Worm (Caenorhabditis elegans) whole organism, mixed stage, embryonic: ENCODE results near the gene srg-57.

ENCODE experiments used
- M03D4.4 ChIP-seq: sonication (generic microtip); optimal IDR thresholded peaks from 2 replicates; lab custom pipeline; 2017; ENCODE audit warnings: mild to moderate bottlenecking, missing genetic modification characterization, missing compliant biosample characterization
- bed-3 ChIP-seq: fragments of 200-800 bp; sonication (Bioruptor generic); optimal IDR thresholded peaks from 3 replicates; lab custom pipeline; 2018; ENCODE audit warnings: mild to moderate bottlenecking, missing genetic modification characterization, moderate library complexity, missing compliant biosample characterization
- blmp-1 ChIP-seq: fragments of 150-350 bp; optimal IDR thresholded peaks from 2 replicates; lab custom pipeline; 2014; ENCODE audit warnings: missing biosample characterization, missing genetic modification characterization
- ceh-39 ChIP-seq: fragments of 150-350 bp; optimal IDR thresholded peaks from 2 replicates; lab custom pipeline; 2014; ENCODE audit warnings: missing biosample characterization, missing genetic modification characterization
- ceh-43 ChIP-seq: fragments of 200-800 bp; sonication (Bioruptor generic); optimal IDR thresholded peaks from 2 replicates; lab custom pipeline; 2018; ENCODE audit warnings: mild to moderate bottlenecking, missing genetic modification characterization, moderate library complexity, missing compliant biosample characterization
- ceh-83 ChIP-seq: fragments of 200-800 bp; sonication (Bioruptor generic); optimal IDR thresholded peaks from 2 replicates; lab custom pipeline; 2018; ENCODE audit warnings: mild to moderate bottlenecking, missing genetic modification characterization, missing compliant biosample characterization
- ces-1 ChIP-seq: fragments of 150-350 bp; optimal IDR thresholded peaks from 2 replicates; lab custom pipeline; 2014; ENCODE audit warnings: missing biosample characterization, missing genetic modification reagents, missing genetic modification characterization
- cnd-1 ChIP-seq: fragments of 200-800 bp; sonication (Bioruptor generic); optimal IDR thresholded peaks from 2 replicates; lab custom pipeline; 2018; ENCODE audit warnings: mild to moderate bottlenecking, missing genetic modification characterization, missing compliant biosample characterization
- drap-1 ChIP-seq: fragments of 200-800 bp; sonication (Bioruptor generic); optimal IDR thresholded peaks from 3 replicates; lab custom pipeline; 2018; ENCODE audit warnings: mild to moderate bottlenecking, missing genetic modification characterization, missing compliant biosample characterization
- elt-1 ChIP-seq: sonication (generic microtip); optimal IDR thresholded peaks from 2 replicates; lab custom pipeline; 2017; ENCODE audit warnings: missing genetic modification characterization, mild to moderate bottlenecking, missing compliant biosample characterization, antibody characterized with exemption, moderate library complexity, borderline replicate concordance; ENCODE audit not compliant: insufficient read depth
- elt-3 ChIP-seq: fragments of 150-350 bp; optimal IDR thresholded peaks from 2 replicates; lab custom pipeline; 2014; ENCODE audit warnings: missing biosample characterization, missing genetic modification characterization
- flh-1 ChIP-seq: fragments of 200-800 bp; sonication (Bioruptor generic); optimal IDR thresholded peaks from 2 replicates; lab custom pipeline; 2018; ENCODE audit warnings: mild to moderate bottlenecking, missing genetic modification characterization, moderate library complexity, missing compliant biosample characterization
- ham-2 ChIP-seq: fragments of 200-800 bp; sonication (Bioruptor generic); optimal IDR thresholded peaks from 2 replicates; lab custom pipeline; 2018; ENCODE audit warnings: mild to moderate bottlenecking, missing genetic modification characterization, missing compliant biosample characterization
- hlh-1 ChIP-seq: fragments of 150-350 bp; optimal IDR thresholded peaks from 2 replicates; lab custom pipeline; 2014; ENCODE audit warnings: missing biosample characterization, missing genetic modification reagents, missing genetic modification characterization
- lin-13 ChIP-seq: fragments of 150-350 bp; optimal IDR thresholded peaks from 2 replicates; lab custom pipeline; 2014; ENCODE audit warnings: missing biosample characterization, missing genetic modification characterization
- lin-32 ChIP-seq: fragments of 200-800 bp; sonication (Bioruptor generic); optimal IDR thresholded peaks from 2 replicates; lab custom pipeline; 2018; ENCODE audit warnings: mild to moderate bottlenecking, missing genetic modification characterization, missing compliant biosample characterization
- lsy-2 ChIP-seq: fragments of 150-350 bp; optimal IDR thresholded peaks from 2 replicates; lab custom pipeline; 2014; ENCODE audit warnings: missing biosample characterization, missing genetic modification characterization
- mab-5 ChIP-seq: fragments of 150-350 bp; optimal IDR thresholded peaks from 2 replicates; lab custom pipeline; 2014; ENCODE audit warnings: missing biosample characterization, missing genetic modification characterization
- mep-1 ChIP-seq: fragments of 150-350 bp; optimal IDR thresholded peaks from 2 replicates; lab custom pipeline; 2017; ENCODE audit warnings: missing biosample characterization, missing genetic modification reagents, missing genetic modification characterization, inconsistent platforms
- mls-2 ChIP-seq: sonication (generic microtip); optimal IDR thresholded peaks from 2 replicates; lab custom pipeline; 2016; ENCODE audit warnings: mild to moderate bottlenecking, missing genetic modification characterization, moderate library complexity, missing compliant biosample characterization
- nhr-12 ChIP-seq: fragments of 150-350 bp; optimal IDR thresholded peaks from 2 replicates; lab custom pipeline; 2014; ENCODE audit warnings: missing biosample characterization, missing genetic modification characterization
- nhr-2 ChIP-seq: fragments of 150-350 bp; optimal IDR thresholded peaks from 2 replicates; lab custom pipeline; 2014; ENCODE audit warnings: missing biosample characterization, missing genetic modification characterization
- nhr-237 ChIP-seq: fragments of 150-350 bp; optimal IDR thresholded peaks from 2 replicates; lab custom pipeline; 2014; ENCODE audit warnings: missing biosample characterization, missing genetic modification characterization
- nhr-28 ChIP-seq: fragments of 150-350 bp; optimal IDR thresholded peaks from 2 replicates; lab custom pipeline; 2014; ENCODE audit warnings: missing biosample characterization, missing genetic modification characterization
- nhr-76 ChIP-seq: sonication (generic microtip); optimal IDR thresholded peaks from 2 replicates; lab custom pipeline; 2017; ENCODE audit warnings: missing biosample characterization, missing genetic modification characterization
- pha-4 ChIP-seq: fragments of 150-350 bp; optimal IDR thresholded peaks from 2 replicates; lab custom pipeline; 2018; ENCODE audit warnings: missing biosample characterization, missing genetic modification reagents, missing genetic modification characterization
- sem-2 ChIP-seq: fragments of 200-800 bp; sonication (Bioruptor generic); optimal IDR thresholded peaks from 2 replicates; lab custom pipeline; 2018; ENCODE audit warnings: mild to moderate bottlenecking, missing genetic modification characterization, missing compliant biosample characterization
- snpc-4 ChIP-seq: fragments of 150-350 bp; optimal IDR thresholded peaks from 2 replicates; lab custom pipeline; 2014; ENCODE audit warnings: missing biosample characterization, missing genetic modification characterization
- sptf-1 ChIP-seq: sonication (generic microtip); optimal IDR thresholded peaks from 2 replicates; lab custom pipeline; 2017; ENCODE audit warnings: mild to moderate bottlenecking, missing genetic modification characterization, moderate library complexity, missing compliant biosample characterization
- tbx-8 ChIP-seq: fragments of 200-800 bp; sonication (Bioruptor generic); optimal IDR thresholded peaks from 2 replicates; lab custom pipeline; 2018; ENCODE audit warnings: mild to moderate bottlenecking, missing genetic modification characterization, moderate library complexity, missing compliant biosample characterization
- unc-120 ChIP-seq: sonication (generic microtip); optimal IDR thresholded peaks from 2 replicates; lab custom pipeline; 2017; ENCODE audit warnings: missing genetic modification characterization, missing compliant biosample characterization; ENCODE audit not compliant: poor library complexity, severe bottlenecking
- unc-39 ChIP-seq: fragments of 150-350 bp; optimal IDR thresholded peaks from 2 replicates; lab custom pipeline; 2014; ENCODE audit warnings: missing biosample characterization, missing genetic modification characterization
- unc-62 ChIP-seq: fragments of 150-350 bp; optimal IDR thresholded peaks from 2 replicates; lab custom pipeline; 2014; ENCODE audit warnings: missing biosample characterization, missing genetic modification reagents, missing genetic modification characterization
- zip-8 ChIP-seq: fragments of 150-350 bp; optimal IDR thresholded peaks from 2 replicates; lab custom pipeline; 2014; ENCODE audit warnings: missing biosample characterization, missing genetic modification characterization
- ztf-11 ChIP-seq: fragments of 150-350 bp; optimal IDR thresholded peaks from 2 replicates; lab custom pipeline; 2014; ENCODE audit warnings: missing biosample characterization, missing genetic modification characterization

Gene srg-57

DNA sequence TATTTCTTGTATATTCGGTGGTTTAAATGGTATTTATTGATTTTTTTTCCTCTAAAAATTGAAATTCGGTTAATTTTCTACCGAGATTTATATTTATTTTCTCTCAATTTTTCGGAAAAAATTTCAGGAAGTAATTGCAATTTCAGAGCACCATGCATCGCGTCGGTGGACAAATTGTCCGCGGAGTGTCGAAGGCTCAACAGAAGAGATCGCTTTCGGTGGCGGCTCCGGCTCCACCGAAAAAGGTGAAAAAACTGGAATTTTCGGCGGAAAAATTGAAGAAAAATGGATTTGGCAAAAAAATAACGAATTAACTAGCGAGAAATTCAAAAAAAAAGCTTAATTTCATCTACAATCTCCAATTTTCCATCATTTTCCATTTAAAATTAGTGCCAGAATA lies 35.4 kb downstream of the srg-57 start, which contains the start of gene nuo-5:
nuo-5 (plus strand) TSS at position 147 of the 400 bp plus-strand sequence.
- TF ChIP-seq bed-3 (GFP tag; lab: Kevin White, UChicago): no peak

ce11 chrV:2697693-2698092 lies 36.6 kb downstream of the srg-57 start:
- TF ChIP-seq unc-39 (tag; lab: Kevin White, UChicago) (no peak), sptf-1 (tag; lab: Kevin White, UChicago) (peak; percentile 27), ceh-43 (GFP tag; lab: Kevin White, UChicago) (no peak)

- TF ChIP-seq pha-4 (tag; lab: Kevin White, UChicago) (no peak), hlh-1 (tag; lab: Kevin White, UChicago) (no peak), nhr-28 (tag; lab: Kevin White, UChicago) (no peak), nhr-12 (tag; lab: Kevin White, UChicago) (no peak), lin-13 (no peak), flh-1 (no peak), mab-5 (tag; lab: Kevin White, UChicago) (no peak)
Measured at ce11 chrV:2695935-2696334, 38.3 kb downstream of the srg-57 start, which contains the start of gene Y45G12B.3. TSS of gene Y45G12B.3 (minus strand) at chrV:2696254.

DNA sequence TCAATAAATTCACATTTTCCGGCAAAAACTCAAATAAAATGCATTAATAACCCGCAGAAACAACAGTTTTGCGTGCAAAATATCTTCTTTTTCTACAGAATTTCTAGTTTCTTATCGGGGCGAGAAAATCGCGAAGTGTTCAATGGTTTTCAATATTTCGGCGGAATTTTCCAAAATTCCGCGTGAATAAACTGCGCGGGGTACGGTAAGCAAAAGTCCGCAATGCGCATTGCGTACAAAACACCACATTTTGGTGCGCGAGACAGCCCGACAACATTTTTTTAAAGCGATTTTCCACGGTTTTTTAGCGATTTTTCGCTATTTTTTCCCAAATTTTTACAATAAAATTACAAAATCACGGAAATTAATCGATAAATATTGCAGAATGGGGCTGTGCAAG lies 39.9 kb downstream of the srg-57 start, which contains the start of gene Y45G12B.2:
Y45G12B.2 (plus strand) TSS at position 383 of the 400 bp plus-strand sequence.
- no peak for TF ChIP-seq ztf-11
- TF ChIP-seq nhr-12 (tag; lab: Kevin White, UChicago): no peak
- no peak for TF ChIP-seq hlh-1 (tag; lab: Kevin White, UChicago)
- no peak for TF ChIP-seq lin-32 (GFP tag; lab: Kevin White, UChicago)
- TF ChIP-seq elt-3 (tag; lab: Kevin White, UChicago): no peak
- no peak for TF ChIP-seq mab-5 (tag; lab: Kevin White, UChicago)
- peak; percentile 40 for TF ChIP-seq pha-4 (tag; lab: Kevin White, UChicago)
- TF ChIP-seq sem-2 (GFP tag; lab: Kevin White, UChicago): no peak
- no peak for TF ChIP-seq ceh-39 (tag; lab: Kevin White, UChicago)
- peak; percentile 52 for TF ChIP-seq mep-1 (tag; lab: Kevin White, UChicago)
- no peak for TF ChIP-seq nhr-28 (tag; lab: Kevin White, UChicago)
- TF ChIP-seq blmp-1 (tag; lab: Kevin White, UChicago): no peak
- no peak for TF ChIP-seq snpc-4 (tag; lab: Kevin White, UChicago)
- TF ChIP-seq ceh-43 (GFP tag; lab: Kevin White, UChicago): no peak
- TF ChIP-seq unc-120 (tag; lab: Kevin White, UChicago): no peak
- no peak for TF ChIP-seq nhr-2 (tag; lab: Kevin White, UChicago)
- TF ChIP-seq tbx-8 (GFP tag; lab: Kevin White, UChicago): no peak
- TF ChIP-seq elt-1 (tag; lab: Kevin White, UChicago): no peak
- TF ChIP-seq zip-8 (tag; lab: Kevin White, UChicago): no peak
- TF ChIP-seq lin-13: peak; percentile 48
- no peak for TF ChIP-seq ceh-83 (GFP tag; lab: Kevin White, UChicago)
- no peak for TF ChIP-seq nhr-76 (tag; lab: Kevin White, UChicago)
- peak; percentile 41 for TF ChIP-seq nhr-237
- TF ChIP-seq unc-39 (tag; lab: Kevin White, UChicago): no peak
- no peak for TF ChIP-seq cnd-1 (tag; lab: Kevin White, UChicago)
- no peak for TF ChIP-seq M03D4.4 (tag; lab: Kevin White, UChicago)
- no peak for TF ChIP-seq ham-2 (GFP tag; lab: Kevin White, UChicago)
- TF ChIP-seq drap-1 (GFP tag; lab: Kevin White, UChicago): no peak
- TF ChIP-seq bed-3 (GFP tag; lab: Kevin White, UChicago): no peak
- no peak for TF ChIP-seq flh-1
- TF ChIP-seq unc-62 (GFP tag; lab: Kevin White, UChicago): no peak
- TF ChIP-seq ces-1: peak; percentile 49
- TF ChIP-seq lsy-2 (tag; lab: Kevin White, UChicago): peak; percentile 98
- peak; percentile 45 for TF ChIP-seq sptf-1 (tag; lab: Kevin White, UChicago)
- peak; percentile 12 for TF ChIP-seq mls-2 (tag; lab: Kevin White, UChicago)
